Worm (Caenorhabditis elegans) whole organism, L4/young adult: ENCODE results near the gene spt-4.
A peak's percentile ranks its signal among the peaks of the same experiment; 100 is the strongest.

Experiments used
- W03F9.2 ChIP-seq: fragments of 150-350 bp; optimal IDR thresholded peaks from 2 replicates; lab custom pipeline; 2014; ENCODE audit warnings: missing biosample characterization, missing genetic modification characterization
- him-1 ChIP-seq: sonication (generic microtip); optimal IDR thresholded peaks from 2 replicates; lab custom pipeline; 2016; ENCODE audit warnings: missing genotype, missing genetic modification reagents, missing genetic modification characterization, missing compliant biosample characterization

DNA sequence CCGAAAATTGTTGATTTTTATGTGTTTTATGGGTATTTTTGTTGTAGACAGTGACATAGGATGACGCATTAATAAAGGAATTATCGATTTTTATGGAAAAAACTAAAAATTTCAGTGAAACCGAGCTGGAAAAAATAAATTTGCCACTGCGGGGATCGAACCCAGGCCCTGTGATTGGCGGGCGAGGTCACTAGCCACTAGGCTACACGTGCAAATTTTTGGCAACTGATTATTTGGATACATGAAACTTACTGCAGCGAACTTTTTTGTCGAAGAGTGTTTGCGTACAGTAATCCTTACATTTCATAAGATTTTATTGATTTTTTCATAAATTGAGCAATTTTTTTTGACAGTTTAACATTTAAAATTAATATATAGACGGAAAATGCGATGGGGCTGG, 19.6 kb upstream of the spt-4 start:
- TF ChIP-seq him-1 (tag; lab: Kevin White, UChicago) (no peak), W03F9.2 (tag; lab: Kevin White, UChicago) (peak; percentile 40)
